Worm (Caenorhabditis elegans) whole organism, early embryonic: ENCODE results near the gene pmk-2.

Experiments used
- B0310.2 ChIP-seq: sonication (generic microtip); optimal IDR thresholded peaks from 2 replicates; lab custom pipeline; 2016; ENCODE audit warnings: mild to moderate bottlenecking, missing genetic modification characterization, missing compliant biosample characterization
- aly-1 ChIP-seq: sonication (generic microtip); optimal IDR thresholded peaks from 2 replicates; lab custom pipeline; 2016; ENCODE audit warnings: missing genetic modification characterization, missing compliant biosample characterization
- ama-1 ChIP-seq: fragments of 150-350 bp; optimal IDR thresholded peaks from 2 replicates; lab custom pipeline; 2014
- ets-7 ChIP-seq: sonication (generic microtip); optimal IDR thresholded peaks from 2 replicates; lab custom pipeline; 2016; ENCODE audit warnings: missing genotype, missing genetic modification characterization, missing compliant biosample characterization
- hmbx-1 ChIP-seq: sonication (generic microtip); optimal IDR thresholded peaks from 2 replicates; lab custom pipeline; 2016; ENCODE audit warnings: mild to moderate bottlenecking, missing genetic modification characterization, missing compliant biosample characterization
- hmg-4 ChIP-seq: fragments of 200-800 bp; sonication (Bioruptor generic); optimal IDR thresholded peaks from 2 replicates; lab custom pipeline; 2018; ENCODE audit warnings: mild to moderate bottlenecking, missing genetic modification characterization, missing compliant biosample characterization

ce11 chrIV:8188421-8189112 is 45.3 kb downstream of the pmk-2 start:
- no peak for TF ChIP-seq aly-1 (tag; lab: Kevin White, UChicago)
- no peak for TF ChIP-seq ets-7 (tag; lab: Kevin White, UChicago)
- no peak for TF ChIP-seq B0310.2 (tag; lab: Kevin White, UChicago)
- TF ChIP-seq hmbx-1 (tag; lab: Kevin White, UChicago), result no peak
- TF ChIP-seq ama-1 (lab: Kevin White, UChicago), result no peak
- no peak for TF ChIP-seq hmg-4
